Worm (Caenorhabditis elegans): ENCODE data around the gene myrf-1.

The myrf-1 gene

DNA sequence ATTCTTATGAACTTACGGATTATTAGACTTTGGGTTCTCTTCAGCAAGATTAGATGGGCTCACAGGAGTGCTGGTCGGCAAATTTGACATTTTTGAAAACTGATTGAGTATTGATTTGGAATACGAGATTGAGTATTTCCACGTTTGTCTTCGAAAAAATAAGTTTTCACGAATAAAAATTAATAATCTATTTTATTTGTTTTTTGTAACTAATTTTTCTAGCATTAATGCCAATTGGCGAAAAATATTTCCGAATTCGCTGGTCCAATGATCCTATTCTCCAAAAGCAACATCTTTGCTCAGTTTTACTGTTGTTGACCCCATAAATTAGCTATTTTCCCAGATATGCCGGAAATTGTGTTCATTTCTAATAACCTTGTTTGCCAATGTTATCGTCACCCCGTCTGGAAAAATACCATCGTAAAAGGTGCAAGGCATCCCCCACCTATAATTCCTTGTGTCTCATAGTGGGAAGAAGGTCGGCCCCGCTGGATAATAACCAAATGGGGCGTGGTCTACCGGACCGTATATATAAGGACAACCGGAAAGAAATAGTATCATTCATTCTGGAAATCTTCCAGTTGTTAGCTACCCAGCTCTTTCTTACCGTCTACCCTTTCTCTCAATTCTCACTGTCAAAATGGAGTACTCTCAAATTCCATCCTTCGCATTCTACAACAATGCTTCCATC is 38.0 kb downstream of the myrf-1 start, which contains the start of the genes ZK673.6 and sdz-37:
ZK673.6 (minus strand) TSS at position 101 of the 691 bp plus-strand sequence.
sdz-37 (plus strand) TSS at position 641 of the 691 bp plus-strand sequence.
- no peak for TF ChIP-seq drap-1 (GFP tag; optimal IDR thresholded peaks at IDR 0.05)
- no peak for TF ChIP-seq nhr-28 (tag; optimal IDR thresholded peaks at IDR 0.05)
- TF ChIP-seq mep-1 (tag; optimal IDR thresholded peaks at IDR 0.05) = no peak
- no peak for TF ChIP-seq ceh-43 (GFP tag; optimal IDR thresholded peaks at IDR 0.05)
- no peak for TF ChIP-seq zip-8 (tag; optimal IDR thresholded peaks at IDR 0.05)
- no peak for TF ChIP-seq blmp-1 (tag; optimal IDR thresholded peaks at IDR 0.05)
- no peak for TF ChIP-seq M03D4.4 (tag; optimal IDR thresholded peaks at IDR 0.05)
- no peak for TF ChIP-seq ces-1 (GFP tag; optimal IDR thresholded peaks at IDR 0.05)
- TF ChIP-seq flh-1 (GFP tag; optimal IDR thresholded peaks at IDR 0.05) = no peak
- TF ChIP-seq hlh-1 (tag; optimal IDR thresholded peaks at IDR 0.05) = no peak

DNA sequence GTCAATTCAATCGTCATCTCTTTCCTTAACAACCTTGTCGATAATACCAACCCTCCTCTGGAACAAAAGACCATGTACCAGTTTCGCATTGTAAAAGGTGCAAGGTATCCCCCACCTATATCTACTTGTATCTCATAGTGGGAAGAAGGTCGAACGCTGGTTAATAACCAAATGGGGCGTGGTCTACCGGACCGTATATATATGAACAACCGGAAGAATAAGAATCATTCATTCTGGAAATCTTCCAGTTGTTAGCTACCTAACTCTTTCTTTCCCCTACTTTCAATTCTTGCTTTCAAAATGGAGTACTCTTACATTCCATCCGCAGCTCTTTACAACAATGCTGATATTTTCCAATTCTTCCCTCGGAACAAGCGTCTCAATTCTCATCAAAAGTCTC is 41.1 kb downstream of the myrf-1 start, which contains the start of gene ZK673.5:
ZK673.5 (plus strand) TSS at position 301 of the 400 bp plus-strand sequence.
- TF ChIP-seq lsy-2 (tag; optimal IDR thresholded peaks at IDR 0.05) (no peak), nhr-237 (tag; optimal IDR thresholded peaks at IDR 0.05) (no peak), lin-13 (tag; optimal IDR thresholded peaks at IDR 0.05) (no peak), nhr-28 (tag; optimal IDR thresholded peaks at IDR 0.05) (no peak), blmp-1 (tag; optimal IDR thresholded peaks at IDR 0.05) (no peak), ces-1 (GFP tag; optimal IDR thresholded peaks at IDR 0.05) (no peak), lin-32 (GFP tag; optimal IDR thresholded peaks at IDR 0.05) (no peak), mls-2 (tag; optimal IDR thresholded peaks at IDR 0.05) (no peak), elt-3 (tag; optimal IDR thresholded peaks at IDR 0.05) (no peak), zip-8 (tag; optimal IDR thresholded peaks at IDR 0.05) (no peak), sptf-1 (tag; optimal IDR thresholded peaks at IDR 0.05) (no peak), M03D4.4 (tag; optimal IDR thresholded peaks at IDR 0.05) (no peak)

ce11 chrII:10456979-10457378 is 45.4 kb downstream of the myrf-1 start, which contains the start of gene ZK673.11:
TSS of gene ZK673.11 (plus strand) at chrII:10457279.
- no peak for TF ChIP-seq unc-120 (tag; optimal IDR thresholded peaks at IDR 0.05; ENCODE audit: poor library complexity, severe bottlenecking)
- TF ChIP-seq flh-1 (GFP tag; optimal IDR thresholded peaks at IDR 0.05) = no peak
- TF ChIP-seq sptf-1 (tag; optimal IDR thresholded peaks at IDR 0.05) = no peak
- no peak for TF ChIP-seq ceh-43 (GFP tag; optimal IDR thresholded peaks at IDR 0.05)
- TF ChIP-seq nhr-28 (tag; optimal IDR thresholded peaks at IDR 0.05) = no peak
- TF ChIP-seq cnd-1 (tag; optimal IDR thresholded peaks at IDR 0.05) = no peak
- TF ChIP-seq lin-13 (tag; optimal IDR thresholded peaks at IDR 0.05) = no peak
- TF ChIP-seq ces-1 (GFP tag; optimal IDR thresholded peaks at IDR 0.05) = no peak
- TF ChIP-seq mls-2 (tag; optimal IDR thresholded peaks at IDR 0.05) = no peak
- TF ChIP-seq zip-8 (tag; optimal IDR thresholded peaks at IDR 0.05) = no peak
- no peak for TF ChIP-seq blmp-1 (tag; optimal IDR thresholded peaks at IDR 0.05)

- TF ChIP-seq mab-5 (tag; optimal IDR thresholded peaks at IDR 0.05) (no peak), elt-3 (tag; optimal IDR thresholded peaks at IDR 0.05) (no peak), lin-32 (GFP tag; optimal IDR thresholded peaks at IDR 0.05) (no peak), zip-8 (tag; optimal IDR thresholded peaks at IDR 0.05) (no peak), nhr-2 (tag; optimal IDR thresholded peaks at IDR 0.05) (no peak)
Observed at ce11 chrII:10452620-10453019, 49.7 kb downstream of the myrf-1 start, which contains the start of gene ZK673.4. TSS of gene ZK673.4 (plus strand) at chrII:10452920.

- no peak for TF ChIP-seq hlh-1 (tag; optimal IDR thresholded peaks at IDR 0.05)
- no peak for TF ChIP-seq ces-1 (GFP tag; optimal IDR thresholded peaks at IDR 0.05)
- TF ChIP-seq elt-1 (tag; optimal IDR thresholded peaks at IDR 0.05; ENCODE audit: borderline replicate concordance, insufficient read depth) = no peak
- peak; percentile 27 for TF ChIP-seq mep-1 (tag; optimal IDR thresholded peaks at IDR 0.05)
- TF ChIP-seq sem-2 (GFP tag; optimal IDR thresholded peaks at IDR 0.05) = no peak
- no peak for TF ChIP-seq bed-3 (GFP tag; optimal IDR thresholded peaks at IDR 0.05)
- no peak for TF ChIP-seq lsy-2 (tag; optimal IDR thresholded peaks at IDR 0.05)
Observed at ce11 chrII:10450335-10450734, 52.0 kb downstream of the myrf-1 start.

ce11 chrII:10449707-10450106 is 52.6 kb downstream of the myrf-1 start, which contains the start of gene lin-56:
TSS of gene lin-56 (plus strand) at chrII:10450007.
- TF ChIP-seq tbx-8 (GFP tag; optimal IDR thresholded peaks at IDR 0.05) (no peak), hlh-1 (tag; optimal IDR thresholded peaks at IDR 0.05) (no peak), zip-8 (tag; optimal IDR thresholded peaks at IDR 0.05) (no peak)
